Worm (Caenorhabditis elegans): ENCODE data around the gene alkb-8.
A peak's percentile ranks its signal among the peaks of the same experiment; 100 is the strongest.

DNA sequence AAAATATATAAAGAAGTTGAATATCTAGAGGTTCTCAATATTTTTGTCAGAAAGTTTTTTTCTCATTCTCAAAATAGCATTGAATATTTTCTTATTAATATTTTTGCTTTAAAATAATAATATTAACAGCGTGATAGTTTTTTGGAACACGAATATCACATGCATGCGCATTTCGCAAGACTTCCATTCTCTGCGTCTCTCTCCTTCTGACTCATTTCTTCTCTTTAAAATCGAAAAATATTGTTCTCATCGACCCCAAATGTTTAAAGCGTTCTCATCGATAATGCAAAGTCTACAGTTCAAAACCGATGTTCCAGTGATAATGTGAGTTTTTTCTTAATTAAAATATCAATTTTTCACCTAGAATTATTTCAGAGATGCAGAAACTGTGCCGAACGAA lies 5.7 kb upstream of the alkb-8 start, which contains the start of gene C14B1.3:
- TF ChIP-seq elt-2 (tag; optimal IDR thresholded peaks at IDR 0.05) = no peak
- peak; percentile 87 for TF ChIP-seq skn-1 (tag; optimal IDR thresholded peaks at IDR 0.05)
- no peak for TF ChIP-seq efl-1 (optimal IDR thresholded peaks at IDR 0.05)
- TF ChIP-seq efl-1 (GFP tag; optimal IDR thresholded peaks at IDR 0.05 in 1 of 2) = peak; percentile 10 to 91
- TF ChIP-seq lin-15B (tag; optimal IDR thresholded peaks at IDR 0.05) = no peak
- no peak for TF ChIP-seq unc-130 (tag; optimal IDR thresholded peaks at IDR 0.05)
- no peak for TF ChIP-seq nhr-12 (tag; optimal IDR thresholded peaks at IDR 0.05)
- TF ChIP-seq nhr-20 (tag; optimal IDR thresholded peaks at IDR 0.05) = no peak
- no peak for TF ChIP-seq ceh-88 (GFP tag; IDR thresholded peaks at IDR 0.05)

Data from whole organism, L1 larva.